Worm (Caenorhabditis elegans) whole organism, midembryonic: ENCODE measurements around the gene spp-16.

Experiments
- T22C8.4 ChIP-seq: fragments of 200-800 bp; sonication (Bioruptor generic); IDR thresholded peaks from 2 replicates; pipeline ENCODE4 v1.3.6; 2022; ENCODE audit warnings: missing genetic modification characterization, missing compliant biosample characterization
- cog-1 ChIP-seq: sonication (generic microtip); optimal IDR thresholded peaks from 2 replicates; lab custom pipeline; 2016; ENCODE audit warnings: missing genetic modification characterization, missing compliant biosample characterization
- med-1 ChIP-seq: sonication (generic microtip); optimal IDR thresholded peaks from 2 replicates; lab custom pipeline; 2017; ENCODE audit warnings: missing genetic modification characterization, mild to moderate bottlenecking, missing compliant biosample characterization, antibody characterized with exemption, missing genetic modification reagents; ENCODE audit not compliant: insufficient read depth
- ztf-23 ChIP-seq: fragments of 200-800 bp; sonication (Bioruptor generic); IDR thresholded peaks from 2 replicates; pipeline ENCODE4 v1.3.6; 2022; ENCODE audit warnings: missing genetic modification reagents, missing genetic modification characterization, missing compliant biosample characterization

ce11 chrV:10867586-10867985 is 33.5 kb downstream of the spp-16 start:
- TF ChIP-seq T22C8.4 = no peak
- TF ChIP-seq ztf-23 (GFP tag; lab: Robert Waterston, UW) = no peak
- TF ChIP-seq cog-1 (tag; lab: Kevin White, UChicago) = no peak
- TF ChIP-seq med-1 (GFP tag; lab: Kevin White, UChicago) = no peak
